Worm (Caenorhabditis elegans) whole organism, early embryonic: ENCODE results near the gene T26G10.5.
A peak's percentile ranks its signal among the peaks of the same experiment; 100 is the strongest.

ENCODE experiments used
- B0310.2 ChIP-seq: sonication (generic microtip); optimal IDR thresholded peaks from 2 replicates; lab custom pipeline; 2016; ENCODE audit warnings: mild to moderate bottlenecking, missing genetic modification characterization, missing compliant biosample characterization
- F13C5.2 ChIP-seq: sonication (generic microtip); optimal IDR thresholded peaks from 2 replicates; lab custom pipeline; 2017; ENCODE audit warnings: mild to moderate bottlenecking, missing genetic modification characterization, inconsistent platforms, missing compliant biosample characterization
- aly-1 ChIP-seq: sonication (generic microtip); optimal IDR thresholded peaks from 2 replicates; lab custom pipeline; 2016; ENCODE audit warnings: missing genetic modification characterization, missing compliant biosample characterization
- ama-1 ChIP-seq: fragments of 150-350 bp; optimal IDR thresholded peaks from 2 replicates; lab custom pipeline; 2014
- ceh-36 ChIP-seq: sonication (generic microtip); optimal IDR thresholded peaks from 2 replicates; lab custom pipeline; 2016; ENCODE audit warnings: missing genetic modification characterization, inconsistent platforms, missing compliant biosample characterization
- ets-7 ChIP-seq: sonication (generic microtip); optimal IDR thresholded peaks from 2 replicates; lab custom pipeline; 2016; ENCODE audit warnings: missing genotype, missing genetic modification characterization, missing compliant biosample characterization
- flt-1 ChIP-seq: fragments of 200-800 bp; sonication (Bioruptor generic); IDR thresholded peaks from 2 replicates; pipeline ENCODE4 v1.3.6; 2022; ENCODE audit warnings: missing genetic modification characterization, missing compliant biosample characterization
- hmbx-1 ChIP-seq: sonication (generic microtip); optimal IDR thresholded peaks from 2 replicates; lab custom pipeline; 2016; ENCODE audit warnings: mild to moderate bottlenecking, missing genetic modification characterization, missing compliant biosample characterization
- hnd-1 ChIP-seq: sonication (generic microtip); optimal IDR thresholded peaks from 2 replicates; lab custom pipeline; 2016; ENCODE audit warnings: missing genetic modification characterization, missing compliant biosample characterization
- pes-1 ChIP-seq: fragments of 200-800 bp; sonication (Bioruptor generic); IDR thresholded peaks from 2 replicates; pipeline ENCODE4 v1.3.6; 2022; ENCODE audit warnings: missing genetic modification reagents, missing genetic modification characterization, missing compliant biosample characterization
- scrt-1 ChIP-seq: fragments of 200-800 bp; sonication (Bioruptor generic); IDR thresholded peaks from 2 replicates; pipeline ENCODE4 v1.3.6; 2022; ENCODE audit warnings: missing genetic modification characterization, missing compliant biosample characterization
- sea-1 ChIP-seq: fragments of 200-800 bp; sonication (Bioruptor generic); conservative IDR thresholded peaks from 2 replicates; pipeline ENCODE4 v1.3.6; 2022; ENCODE audit warnings: missing genetic modification characterization, missing compliant biosample characterization
- tbx-11 ChIP-seq: fragments of 200-800 bp; sonication (Bioruptor generic); IDR thresholded peaks from 2 replicates; pipeline ENCODE4 v1.3.6; 2022; ENCODE audit warnings: missing genetic modification characterization, missing compliant biosample characterization
- tra-4 ChIP-seq: sonication (generic microtip); optimal IDR thresholded peaks from 2 replicates; lab custom pipeline; 2017; ENCODE audit warnings: missing genetic modification characterization, missing compliant biosample characterization

ce11 chrIII:9455980-9456658 is 29.9 kb upstream of the T26G10.5 start, which contains the start of the genes rheb-1 and spk-1:
- TF ChIP-seq tra-4 (tag; lab: Kevin White, UChicago) (no peak), ama-1 (lab: Kevin White, UChicago) (no peak), F13C5.2 (tag; lab: Kevin White, UChicago) (peak; percentile 5), B0310.2 (tag; lab: Kevin White, UChicago) (no peak), flt-1 (no peak), scrt-1 (GFP tag; lab: Robert Waterston, UW) (no peak), hnd-1 (tag; lab: Kevin White, UChicago) (no peak), ceh-36 (no peak), pes-1 (GFP tag; lab: Robert Waterston, UW) (no peak), aly-1 (tag; lab: Kevin White, UChicago) (no peak), sea-1 (no peak), ets-7 (tag; lab: Kevin White, UChicago) (no peak), hmbx-1 (tag; lab: Kevin White, UChicago) (no peak), tbx-11 (GFP tag; lab: Robert Waterston, UW) (no peak)
